Worm (Caenorhabditis elegans) whole organism, L1 larva: ENCODE measurements around the gene srw-137.

Source experiments
- efl-3 ChIP-seq: fragments of 200-800 bp; sonication (Bioruptor generic); optimal IDR thresholded peaks from 2 replicates; lab custom pipeline; 2018; ENCODE audit warnings: mild to moderate bottlenecking, missing genetic modification characterization, missing compliant biosample characterization
- nhr-11 ChIP-seq: fragments of 150-350 bp; optimal IDR thresholded peaks from 2 replicates; lab custom pipeline; 2014; ENCODE audit warnings: missing biosample characterization, missing genetic modification characterization
- pqm-1 ChIP-seq: sonication (generic microtip); optimal IDR thresholded peaks from 3 replicates; lab custom pipeline; 2017; ENCODE audit warnings: missing biosample characterization, missing genetic modification characterization

DNA sequence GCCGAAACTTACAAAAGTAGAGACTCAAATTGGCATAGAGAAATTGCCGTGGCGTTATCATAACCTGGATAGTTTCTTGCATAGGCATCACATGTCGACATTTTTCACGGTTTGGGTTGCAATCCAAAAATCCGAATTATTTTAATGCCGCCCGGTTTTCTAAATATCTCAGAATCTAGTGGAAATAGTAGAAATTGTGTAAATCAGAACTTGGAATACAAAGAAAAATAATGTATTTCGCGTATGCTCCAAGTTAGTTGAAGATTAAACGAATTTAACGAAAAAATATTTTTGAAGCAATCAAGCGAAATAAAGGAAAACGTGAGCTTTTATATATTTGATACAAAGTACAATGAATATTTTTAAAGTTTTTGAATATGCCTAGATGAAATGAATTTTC lies 17.1 kb upstream of the srw-137 start, which contains the start of gene srw-144:
- TF ChIP-seq efl-3 (GFP tag; lab: Kevin White, UChicago) (no peak), pqm-1 (tag; lab: Kevin White, UChicago) (no peak), nhr-11 (no peak)
